Worm (Caenorhabditis elegans) whole organism, L4 larva: ENCODE data around the gene sth-1.

Source experiments
- D1046.2 ChIP-seq: fragments of 200-800 bp; sonication (Bioruptor generic); IDR thresholded peaks from 2 replicates; pipeline ENCODE4 v1.3.6; 2022; ENCODE audit warnings: missing genetic modification characterization, missing compliant biosample characterization
- F10B5.3 ChIP-seq: sonication (generic microtip); optimal IDR thresholded peaks from 2 replicates; lab custom pipeline; 2016; ENCODE audit warnings: mild to moderate bottlenecking, missing genetic modification characterization, missing compliant biosample characterization
- F37D6.2 ChIP-seq: sonication (generic microtip); optimal IDR thresholded peaks from 2 replicates; lab custom pipeline; 2016; ENCODE audit warnings: mild to moderate bottlenecking, missing genetic modification characterization, missing compliant biosample characterization
- T20F7.1 ChIP-seq: fragments of 200-800 bp; sonication (Bioruptor generic); optimal IDR thresholded peaks from 2 replicates; lab custom pipeline; 2018; ENCODE audit warnings: mild to moderate bottlenecking, missing genetic modification characterization, missing compliant biosample characterization
- Y75B8A.6 ChIP-seq: fragments of 200-800 bp; sonication (Bioruptor generic); IDR thresholded peaks from 2 replicates; pipeline ENCODE4 v1.3.6; 2022; ENCODE audit warnings: missing genetic modification reagents, missing genetic modification characterization, missing compliant biosample characterization
- ZK546.5 ChIP-seq, 2 experiments: sonication (generic microtip); optimal IDR thresholded peaks; 2 replicates each; lab custom pipeline; 2017; ENCODE audit warnings: missing biosample characterization in 2 of 2, missing genetic modification characterization in 2 of 2
- arid-1 ChIP-seq: fragments of 200-800 bp; sonication (Bioruptor generic); conservative IDR thresholded peaks from 2 replicates; pipeline ENCODE4 v1.3.6; 2022; ENCODE audit warnings: missing genetic modification reagents, missing genetic modification characterization, missing compliant biosample characterization
- ceh-44 ChIP-seq: fragments of 200-800 bp; sonication (Bioruptor generic); IDR thresholded peaks from 2 replicates; pipeline ENCODE4 v1.3.6; 2022; ENCODE audit warnings: missing genetic modification reagents, missing genetic modification characterization, missing compliant biosample characterization
- ceh-62 ChIP-seq: sonication (generic microtip); optimal IDR thresholded peaks from 2 replicates; lab custom pipeline; 2017; ENCODE audit warnings: missing biosample characterization, missing genetic modification characterization
- ceh-82 ChIP-seq: sonication (generic microtip); optimal IDR thresholded peaks from 2 replicates; lab custom pipeline; 2017; ENCODE audit warnings: missing biosample characterization, missing genetic modification characterization
- ctbp-1 ChIP-seq: fragments of 200-800 bp; sonication (Bioruptor generic); IDR thresholded peaks from 2 replicates; pipeline ENCODE4 v1.3.6; 2022; ENCODE audit warnings: missing genetic modification reagents, missing genetic modification characterization, missing compliant biosample characterization
- daf-16 ChIP-seq, 3 experiments: sonication (generic microtip); optimal IDR thresholded peaks; 2 replicates each; lab custom pipeline; 2016 to 2017; ENCODE audit warnings: missing genetic modification characterization in 3 of 3, missing genetic modification reagents in 3 of 3, mild to moderate bottlenecking in 2 of 3, missing compliant biosample characterization in 2 of 3, missing biosample characterization in 1 of 3, moderate library complexity in 1 of 3
- daf-8 ChIP-seq: fragments of 200-800 bp; sonication (Bioruptor generic); IDR thresholded peaks from 2 replicates; pipeline ENCODE4 v1.3.6; 2022; ENCODE audit warnings: missing genetic modification characterization, missing compliant biosample characterization
- dmd-6 ChIP-seq: fragments of 200-800 bp; sonication (Bioruptor generic); IDR thresholded peaks from 2 replicates; pipeline ENCODE4 v1.3.6; 2022; ENCODE audit warnings: missing genetic modification reagents, missing genetic modification characterization, missing compliant biosample characterization
- dmd-8 ChIP-seq: fragments of 200-800 bp; sonication (Bioruptor generic); IDR thresholded peaks from 2 replicates; pipeline ENCODE4 v1.3.6; 2022; ENCODE audit warnings: missing genetic modification characterization, missing compliant biosample characterization
- duxl-1 ChIP-seq: sonication (generic microtip); optimal IDR thresholded peaks from 2 replicates; lab custom pipeline; 2016; ENCODE audit warnings: mild to moderate bottlenecking, missing genetic modification characterization, moderate library complexity, missing compliant biosample characterization; ENCODE audit not compliant: poor library complexity
- dve-1 ChIP-seq: sonication (generic microtip); optimal IDR thresholded peaks from 2 replicates; lab custom pipeline; 2017; ENCODE audit warnings: antibody characterized with exemption, mild to moderate bottlenecking, missing genetic modification characterization, missing compliant biosample characterization; ENCODE audit not compliant: insufficient read depth
- egl-27 ChIP-seq: sonication (generic microtip); optimal IDR thresholded peaks from 3 replicates; lab custom pipeline; 2017; ENCODE audit warnings: missing biosample characterization, missing genetic modification reagents, missing genetic modification characterization
- egl-43 ChIP-seq: fragments of 200-800 bp; sonication (Bioruptor generic); IDR thresholded peaks from 2 replicates; pipeline ENCODE4 v1.3.6; 2022; ENCODE audit warnings: missing genetic modification reagents, missing genetic modification characterization, missing compliant biosample characterization
- fos-1 ChIP-seq: fragments of 150-350 bp; optimal IDR thresholded peaks from 2 replicates; lab custom pipeline; 2014; ENCODE audit warnings: missing biosample characterization, missing genetic modification characterization
- hlh-11 ChIP-seq: fragments of 200-800 bp; sonication (Bioruptor generic); optimal IDR thresholded peaks from 2 replicates; lab custom pipeline; 2018; ENCODE audit warnings: mild to moderate bottlenecking, missing genetic modification characterization, missing compliant biosample characterization
- lin-1 ChIP-seq: fragments of 200-800 bp; sonication (Bioruptor generic); IDR thresholded peaks from 2 replicates; pipeline ENCODE4 v1.3.6; 2022; ENCODE audit warnings: missing genetic modification reagents, missing genetic modification characterization, missing compliant biosample characterization
- lin-29 ChIP-seq: fragments of 200-800 bp; sonication (Bioruptor generic); IDR thresholded peaks from 2 replicates; pipeline ENCODE4 v1.3.6; 2022; ENCODE audit warnings: missing genetic modification reagents, missing genetic modification characterization, missing compliant biosample characterization
- lir-3 ChIP-seq: sonication (generic microtip); optimal IDR thresholded peaks from 2 replicates; lab custom pipeline; 2016; ENCODE audit warnings: mild to moderate bottlenecking, missing genetic modification characterization, missing compliant biosample characterization
- madf-9 ChIP-seq: fragments of 200-800 bp; sonication (Bioruptor generic); conservative IDR thresholded peaks from 2 replicates; pipeline ENCODE4 v1.3.6; 2022; ENCODE audit warnings: missing genetic modification reagents, missing genetic modification characterization, missing compliant biosample characterization
- mep-1 ChIP-seq: fragments of 150-350 bp; sonication (generic microtip); optimal IDR thresholded peaks from 3 replicates; lab custom pipeline; 2014; ENCODE audit warnings: missing biosample characterization, missing genetic modification characterization
- mes-2 ChIP-seq: sonication (generic microtip); optimal IDR thresholded peaks from 2 replicates; lab custom pipeline; 2016; ENCODE audit warnings: missing genotype, mild to moderate bottlenecking, missing genetic modification characterization, missing compliant biosample characterization; ENCODE audit not compliant: poor library complexity, severe bottlenecking
- mxl-3 ChIP-seq: fragments of 200-800 bp; sonication (Bioruptor generic); optimal IDR thresholded peaks from 2 replicates; lab custom pipeline; 2018; ENCODE audit warnings: mild to moderate bottlenecking, missing genetic modification characterization, missing compliant biosample characterization
- nhr-25 ChIP-seq: sonication (generic microtip); optimal IDR thresholded peaks from 2 replicates; lab custom pipeline; 2017; ENCODE audit warnings: missing genetic modification characterization, mild to moderate bottlenecking, missing compliant biosample characterization, antibody characterized with exemption, moderate library complexity, borderline replicate concordance; ENCODE audit not compliant: insufficient read depth
- nhr-28 ChIP-seq: fragments of 150-350 bp; optimal IDR thresholded peaks from 2 replicates; lab custom pipeline; 2014; ENCODE audit warnings: missing biosample characterization, missing genetic modification characterization
- nhr-48 ChIP-seq: sonication (generic microtip); optimal IDR thresholded peaks from 2 replicates; lab custom pipeline; 2016; ENCODE audit warnings: mild to moderate bottlenecking, missing genetic modification characterization, missing compliant biosample characterization
- nhr-6 ChIP-seq: fragments of 150-350 bp; optimal IDR thresholded peaks from 2 replicates; lab custom pipeline; 2014; ENCODE audit warnings: missing biosample characterization, missing genetic modification characterization
- pha-4 ChIP-seq, 2 experiments: fragments of 150-350 bp in 1 of 2; fragments of 200-800 bp in 1 of 2; sonication (Bioruptor generic) in 1 of 2; IDR thresholded peaks in 1 of 2; optimal IDR thresholded peaks in 1 of 2; 2 replicates each; pipeline versions ENCODE4 v1.3.6 to Lab custom; 2014 to 2022; ENCODE audit warnings: missing genetic modification characterization in 2 of 2, missing genetic modification reagents in 2 of 2, missing biosample characterization in 1 of 2, missing compliant biosample characterization in 1 of 2
- php-3 ChIP-seq: fragments of 200-800 bp; sonication (Bioruptor generic); IDR thresholded peaks from 2 replicates; pipeline ENCODE4 v1.3.6; 2022; ENCODE audit warnings: missing genetic modification reagents, missing genetic modification characterization, missing compliant biosample characterization
- pqm-1 ChIP-seq: sonication (generic microtip); optimal IDR thresholded peaks from 2 replicates; lab custom pipeline; 2017; ENCODE audit warnings: missing biosample characterization, missing genetic modification characterization
- skn-1 ChIP-seq: fragments of 150-350 bp; optimal IDR thresholded peaks from 2 replicates; lab custom pipeline; 2014; ENCODE audit warnings: missing biosample characterization, missing genetic modification characterization
- snpc-1.2 ChIP-seq: fragments of 200-800 bp; sonication (Bioruptor generic); IDR thresholded peaks from 2 replicates; pipeline ENCODE4 v1.3.6; 2022; ENCODE audit warnings: missing genetic modification reagents, missing genetic modification characterization, missing compliant biosample characterization
- ztf-11 ChIP-seq: fragments of 150-350 bp; optimal IDR thresholded peaks from 2 replicates; lab custom pipeline; 2014; ENCODE audit warnings: missing biosample characterization, missing genetic modification characterization

The sth-1 gene

DNA sequence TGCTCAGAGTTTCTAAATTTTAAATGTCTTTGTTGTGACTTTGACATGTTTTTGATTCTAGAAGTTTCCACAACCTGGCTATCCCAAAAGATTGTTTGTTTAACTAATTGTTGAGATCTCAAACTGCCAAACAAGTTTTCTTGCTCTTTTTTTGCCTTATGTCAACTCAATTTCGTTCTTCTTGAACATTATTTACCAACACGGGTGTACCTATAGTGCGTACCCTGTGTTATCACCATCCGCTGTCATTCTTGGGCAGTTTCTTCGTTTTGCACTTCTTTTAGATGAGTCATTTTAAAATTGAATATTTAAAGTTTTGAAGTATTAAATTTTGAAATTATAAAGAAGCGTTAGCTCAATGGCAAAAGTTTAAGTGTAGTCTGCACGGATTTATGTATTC is 35.0 kb upstream of the sth-1 start, which contains the start of gene sptl-2 (continued):
- TF ChIP-seq T20F7.1 (GFP tag; lab: Kevin White, UChicago) (no peak), ceh-44 (no peak), F10B5.3 (tag; lab: Kevin White, UChicago) (no peak), egl-27 (tag; lab: Kevin White, UChicago) (no peak), duxl-1 (tag; lab: Kevin White, UChicago) (no peak), lir-3 (no peak), hlh-11 (tag; lab: Kevin White, UChicago) (no peak), skn-1 (tag; lab: Kevin White, UChicago) (no peak), ceh-82 (no peak)
- TF ChIP-seq, all 104 proteins: peak for 7

DNA sequence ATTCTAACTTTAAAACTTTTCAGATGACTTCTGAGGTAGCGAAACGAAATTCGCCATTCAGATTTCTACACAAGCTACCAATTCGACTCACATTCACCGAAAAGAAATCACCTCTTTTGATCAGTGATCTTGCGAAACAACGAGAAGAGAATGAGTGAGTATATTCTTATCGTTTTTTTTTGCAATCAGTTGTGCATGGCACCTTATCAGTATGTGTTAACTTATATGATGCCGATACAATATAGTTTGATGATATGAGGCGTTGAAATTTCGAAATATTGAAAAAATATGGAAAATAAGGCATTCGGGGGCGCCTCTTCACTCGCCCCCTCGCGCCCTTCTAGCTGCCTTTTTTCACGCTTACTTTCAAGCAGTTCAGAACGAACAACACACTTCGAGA is 34.0 kb upstream of the sth-1 start:
- TF ChIP-seq ceh-62 (no peak), nhr-28 (peak; percentile 81), ZK546.5 (tag; optimal IDR thresholded peaks at IDR 0.05; lab: Kevin White, UChicago) (no peak), F10B5.3 (tag; lab: Kevin White, UChicago) (no peak), arid-1 (GFP tag; lab: Robert Waterston, UW) (no peak), Y75B8A.6 (GFP tag; lab: Robert Waterston, UW) (no peak), pha-4 (GFP tag; IDR thresholded peaks at IDR 0.05; lab: Robert Waterston, UW) (no peak), pha-4 (tag; optimal IDR thresholded peaks at IDR 0.05; lab: Kevin White, UChicago) (no peak), nhr-48 (tag; lab: Kevin White, UChicago) (no peak), daf-16 (GFP tag; optimal IDR thresholded peaks at IDR 0.05; lab: Kevin White, UChicago) (no peak), daf-16 (tag; optimal IDR thresholded peaks at IDR 0.05; lab: Kevin White, UChicago) (peak; percentile 39), dve-1 (tag; lab: Kevin White, UChicago) (peak; percentile 28), php-3 (GFP tag; lab: Robert Waterston, UW) (peak; percentile 61), F37D6.2 (tag; lab: Kevin White, UChicago) (no peak), egl-43 (GFP tag; lab: Robert Waterston, UW) (no peak), dmd-8 (GFP tag; lab: Robert Waterston, UW) (no peak), nhr-6 (tag; lab: Kevin White, UChicago) (peak; percentile 12), T20F7.1 (GFP tag; lab: Kevin White, UChicago) (no peak), madf-9 (GFP tag; lab: Robert Waterston, UW) (no peak), lin-29 (no peak), snpc-1.2 (GFP tag; lab: Robert Waterston, UW) (no peak), ctbp-1 (GFP tag; lab: Robert Waterston, UW) (no peak), dmd-6 (GFP tag; lab: Robert Waterston, UW) (peak; percentile 75), hlh-11 (tag; lab: Kevin White, UChicago) (peak; percentile 65), lin-1 (GFP tag; lab: Robert Waterston, UW) (0 out of 2 replicates have a peak, but pooled peaks have one; percentile 17), pqm-1 (tag; lab: Kevin White, UChicago) (peak; percentile 87), mep-1 (tag; lab: Kevin White, UChicago) (peak; percentile 1)

DNA sequence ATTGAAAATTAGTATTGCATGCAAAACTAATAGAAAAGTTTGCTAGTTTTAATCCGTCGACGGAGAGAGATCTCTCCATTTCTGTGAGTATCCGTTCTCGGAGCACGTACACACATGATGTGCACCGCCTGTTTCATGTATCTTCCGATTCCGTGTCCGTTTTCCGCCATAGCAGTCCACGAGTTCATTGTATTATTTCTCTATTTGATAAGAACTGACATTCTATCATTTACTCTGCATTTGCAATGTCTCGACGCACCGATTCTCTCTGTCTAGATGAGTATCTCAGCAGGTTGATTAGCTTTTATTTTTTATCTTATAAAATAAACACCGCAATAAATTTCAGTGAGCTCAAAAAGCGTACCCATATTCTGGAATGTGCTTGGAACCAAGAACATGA is 33.0 kb upstream of the sth-1 start:
- TF ChIP-seq pqm-1 (tag; lab: Kevin White, UChicago): peak; percentile 37
- no peak for TF ChIP-seq fos-1 (tag; lab: Kevin White, UChicago)
- TF ChIP-seq hlh-11 (tag; lab: Kevin White, UChicago): peak; percentile 17
- TF ChIP-seq ztf-11 (tag; lab: Kevin White, UChicago): no peak
- TF ChIP-seq D1046.2 (GFP tag; lab: Robert Waterston, UW): no peak
- peak; percentile 36 for TF ChIP-seq dve-1 (tag; lab: Kevin White, UChicago)
- TF ChIP-seq nhr-25 (tag; lab: Kevin White, UChicago): no peak
- no peak for TF ChIP-seq daf-16 (GFP tag; optimal IDR thresholded peaks at IDR 0.05; lab: Kevin White, UChicago)
- peak; percentile 5 for TF ChIP-seq daf-16 (tag; optimal IDR thresholded peaks at IDR 0.05; lab: Kevin White, UChicago)
- no peak for TF ChIP-seq daf-8
- TF ChIP-seq mes-2 (tag; lab: Kevin White, UChicago): peak; percentile 16
- peak; percentile 54 for TF ChIP-seq dmd-6 (GFP tag; lab: Robert Waterston, UW)
- TF ChIP-seq php-3 (GFP tag; lab: Robert Waterston, UW): 0 out of 2 replicates have a peak, but pooled peaks have one; percentile 34
- peak; percentile 40 for TF ChIP-seq nhr-28
- TF ChIP-seq mxl-3 (GFP tag; lab: Kevin White, UChicago): peak; percentile 10
